Worm (Caenorhabditis elegans) whole organism, L4/young adult: ENCODE data around the gene M7.7.
A peak's percentile ranks its signal among the peaks of the same experiment; 100 is the strongest.

Experiments used
- W03F9.2 ChIP-seq: fragments of 150-350 bp; optimal IDR thresholded peaks from 2 replicates; lab custom pipeline; 2014; ENCODE audit warnings: missing biosample characterization, missing genetic modification characterization
- dao-5 ChIP-seq: sonication (generic microtip); optimal IDR thresholded peaks from 2 replicates; lab custom pipeline; 2016; ENCODE audit warnings: missing genotype, missing genetic modification characterization, moderate library complexity, missing compliant biosample characterization
- him-1 ChIP-seq: sonication (generic microtip); optimal IDR thresholded peaks from 2 replicates; lab custom pipeline; 2016; ENCODE audit warnings: missing genotype, missing genetic modification reagents, missing genetic modification characterization, missing compliant biosample characterization

M7.7 gene

ce11 chrIV:11083609-11084008 lies 6.0 kb upstream of the M7.7 start, which contains the start of gene klc-1:
TSS of gene klc-1 (plus strand) at chrIV:11083735.
- no peak for TF ChIP-seq dao-5 (tag; lab: Kevin White, UChicago)
- no peak for TF ChIP-seq him-1 (tag; lab: Kevin White, UChicago)
- no peak for TF ChIP-seq W03F9.2 (tag; lab: Kevin White, UChicago)

- no peak for TF ChIP-seq dao-5 (tag; lab: Kevin White, UChicago)
- no peak for TF ChIP-seq him-1 (tag; lab: Kevin White, UChicago)
- no peak for TF ChIP-seq W03F9.2 (tag; lab: Kevin White, UChicago)
These were observed 3.0 kb downstream of the M7.7 start, which contains the start of gene bcc-1 for ce11 chrIV:11092502-11093080. TSS of gene bcc-1 (minus strand) at chrIV:11092552.

ce11 chrIV:11094052-11094451 lies 4.4 kb downstream of the M7.7 start:
- TF ChIP-seq W03F9.2 (tag; lab: Kevin White, UChicago), result no peak
- no peak for TF ChIP-seq dao-5 (tag; lab: Kevin White, UChicago)
- no peak for TF ChIP-seq him-1 (tag; lab: Kevin White, UChicago)

- no peak for TF ChIP-seq him-1 (tag; lab: Kevin White, UChicago)
These were observed 5.3 kb downstream of the M7.7 start, which contains the start of gene M7.8 for ce11 chrIV:11094974-11095373. TSS of gene M7.8 (minus strand) at chrIV:11095085.

- TF ChIP-seq him-1 (tag; lab: Kevin White, UChicago) (no peak), dao-5 (tag; lab: Kevin White, UChicago) (no peak), W03F9.2 (tag; lab: Kevin White, UChicago) (no peak)
These were observed 8.2 kb downstream of the M7.7 start, which contains the start of gene M7.12 for ce11 chrIV:11097795-11098194. TSS of gene M7.12 (minus strand) at chrIV:11097982.

- TF ChIP-seq dao-5 (tag; lab: Kevin White, UChicago) (no peak), him-1 (tag; lab: Kevin White, UChicago) (no peak), W03F9.2 (tag; lab: Kevin White, UChicago) (no peak)
These were observed 10.6 kb downstream of the M7.7 start, which contains the start of gene str-3 for ce11 chrIV:11100271-11100670. TSS of gene str-3 (minus strand) at chrIV:11100371.

- TF ChIP-seq him-1 (tag; lab: Kevin White, UChicago), result no peak
- TF ChIP-seq W03F9.2 (tag; lab: Kevin White, UChicago), result no peak
- TF ChIP-seq dao-5 (tag; lab: Kevin White, UChicago), result no peak
These were observed 11.8 kb downstream of the M7.7 start, which contains the start of gene srlf-18 for ce11 chrIV:11101383-11101782. TSS of gene srlf-18 (minus strand) at chrIV:11101483.

ce11 chrIV:11102608-11103007 lies 13.0 kb downstream of the M7.7 start, which contains the start of gene srlf-17:
TSS of gene srlf-17 (minus strand) at chrIV:11102708.
- no peak for TF ChIP-seq dao-5 (tag; lab: Kevin White, UChicago)
- no peak for TF ChIP-seq him-1 (tag; lab: Kevin White, UChicago)
- no peak for TF ChIP-seq W03F9.2 (tag; lab: Kevin White, UChicago)

- TF ChIP-seq him-1 (tag; lab: Kevin White, UChicago), result no peak
- no peak for TF ChIP-seq dao-5 (tag; lab: Kevin White, UChicago)
- no peak for TF ChIP-seq W03F9.2 (tag; lab: Kevin White, UChicago)
These were observed 13.9 kb downstream of the M7.7 start for ce11 chrIV:11103501-11103900.

- no peak for TF ChIP-seq W03F9.2 (tag; lab: Kevin White, UChicago)
- no peak for TF ChIP-seq dao-5 (tag; lab: Kevin White, UChicago)
- no peak for TF ChIP-seq him-1 (tag; lab: Kevin White, UChicago)
These were observed 16.1 kb downstream of the M7.7 start, which contains the start of gene srlf-24 for ce11 chrIV:11105724-11106123. TSS of gene srlf-24 (minus strand) at chrIV:11105824.

ce11 chrIV:11109771-11110170 lies 20.1 kb downstream of the M7.7 start, which contains the start of gene pigk-1:
TSS of gene pigk-1 (minus strand) at chrIV:11110018.
- TF ChIP-seq him-1 (tag; lab: Kevin White, UChicago) (no peak), dao-5 (tag; lab: Kevin White, UChicago) (no peak), W03F9.2 (tag; lab: Kevin White, UChicago) (no peak)

ce11 chrIV:11110995-11111619 lies 21.5 kb downstream of the M7.7 start, which contains the start of gene rps-5:
TSS of gene rps-5 (minus strand) at chrIV:11111045.
- TF ChIP-seq W03F9.2 (tag; lab: Kevin White, UChicago) (peak; percentile 71), dao-5 (tag; lab: Kevin White, UChicago) (no peak)

ce11 chrIV:11111898-11112297 lies 22.3 kb downstream of the M7.7 start:
- no peak for TF ChIP-seq W03F9.2 (tag; lab: Kevin White, UChicago)
- no peak for TF ChIP-seq dao-5 (tag; lab: Kevin White, UChicago)
- TF ChIP-seq him-1 (tag; lab: Kevin White, UChicago), result no peak
